Fruit fly (Drosophila melanogaster): Measurements from ENCODE around the gene Dph2.

Gene Dph2

DNA sequence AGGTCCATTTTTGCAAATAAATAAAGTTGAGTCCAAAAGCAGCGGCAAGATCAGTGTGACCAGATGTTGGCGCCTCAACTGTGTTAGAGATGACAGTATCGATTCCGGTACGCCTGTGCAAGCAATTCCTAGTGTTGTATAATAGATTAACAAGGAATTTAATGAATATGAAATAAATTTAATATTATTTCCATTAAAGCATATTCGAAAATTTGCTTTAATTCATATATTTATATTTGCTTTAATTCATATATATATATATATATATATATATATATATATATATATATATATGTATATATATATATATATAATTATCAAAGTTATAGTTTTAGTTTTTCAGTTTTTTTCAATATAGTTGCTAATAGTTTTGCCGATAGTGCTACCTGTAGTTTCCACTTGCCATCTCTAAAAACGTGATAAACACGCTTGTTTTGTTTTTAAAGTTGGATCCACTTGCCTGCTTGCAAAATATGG is 4.6 kb upstream of the Dph2 start, which contains the start of the genes Nup93-2 and CG3817 (continued):
- TF ChIP-seq CG17361 (GFP tag; IDR thresholded peaks at IDR 0.05): peak; percentile 89
- TF ChIP-seq pros (GFP tag; optimal IDR thresholded peaks at IDR 0.05): no peak
- TF ChIP-seq CG12155 (GFP tag; optimal IDR thresholded peaks at IDR 0.05): no peak
- TF ChIP-seq usp (GFP tag; optimal IDR thresholded peaks at IDR 0.05): no peak
- no peak for TF ChIP-seq gce (GFP tag; IDR thresholded peaks at IDR 0.05)
- TF ChIP-seq Nf-YB (GFP tag; optimal IDR thresholded peaks at IDR 0.05): peak; percentile 30
- TF ChIP-seq cg (GFP tag; optimal IDR thresholded peaks at IDR 0.05): no peak
- TF ChIP-seq CG7928 (GFP tag; optimal IDR thresholded peaks at IDR 0.05): no peak
- no peak for TF ChIP-seq bigmax (GFP tag; optimal IDR thresholded peaks at IDR 0.05)
- no peak for TF ChIP-seq CG10565 (GFP tag; optimal IDR thresholded peaks at IDR 0.05)
- no peak for TF ChIP-seq zf30C (GFP tag; optimal IDR thresholded peaks at IDR 0.05)
- no peak for TF ChIP-seq ase (GFP tag; IDR thresholded peaks at IDR 0.05)
- TF ChIP-seq Dbx (GFP tag; IDR thresholded peaks at IDR 0.05): peak; percentile 59; the same call in 1 of the 3 replicates
- TF ChIP-seq ato (GFP tag; IDR thresholded peaks at IDR 0.05; ENCODE audit: partially characterized antibody): peak; percentile 10; the same call in 1 of the 2 replicates
- no peak for TF ChIP-seq CG2202 (tag; optimal IDR thresholded peaks at IDR 0.05)
- TF ChIP-seq CG6654 (GFP tag; optimal IDR thresholded peaks at IDR 0.05): no peak
- TF ChIP-seq z (GFP tag; IDR thresholded peaks at IDR 0.05): no peak
- TF ChIP-seq repo (GFP tag; optimal IDR thresholded peaks at IDR 0.05): no peak
- no peak for TF ChIP-seq Dip3 (GFP tag; optimal IDR thresholded peaks at IDR 0.05)
- TF ChIP-seq CG30431 (GFP tag; optimal IDR thresholded peaks at IDR 0.05): peak; percentile 24
- no peak; the same call in 1 of the 2 replicates for TF ChIP-seq Drgx (GFP tag; IDR thresholded peaks at IDR 0.05)
- no peak for TF ChIP-seq br (optimal IDR thresholded peaks at IDR 0.05)
- no peak for TF ChIP-seq CG16863 (GFP tag; optimal IDR thresholded peaks at IDR 0.05)
- no peak for TF ChIP-seq toy (GFP tag; IDR thresholded peaks at IDR 0.05)
- TF ChIP-seq Eip74EF (GFP tag; optimal IDR thresholded peaks at IDR 0.05): peak in 1 of 2 experiments; percentile 66
- no peak for TF ChIP-seq pb (GFP tag; optimal IDR thresholded peaks at IDR 0.05)
- no peak for TF ChIP-seq HHEX (GFP tag; optimal IDR thresholded peaks at IDR 0.05)
- no peak for TF ChIP-seq eve (GFP tag; optimal IDR thresholded peaks at IDR 0.05)
- no peak for TF ChIP-seq MESR4 (GFP tag; optimal IDR thresholded peaks at IDR 0.05)
- peak; percentile 34 for TF ChIP-seq CG6765 (GFP tag; optimal IDR thresholded peaks at IDR 0.05)
- TF ChIP-seq Optix (GFP tag; IDR thresholded peaks at IDR 0.05): no peak
- no peak for TF ChIP-seq sna (GFP tag; IDR thresholded peaks at IDR 0.05; ENCODE audit: partially characterized antibody)
- peak in 1 of 3 experiments; percentile 53 for TF ChIP-seq Stat92E (GFP tag; optimal IDR thresholded peaks at IDR 0.05)
- peak; percentile 61 for TF ChIP-seq CG9727 (GFP tag; optimal IDR thresholded peaks at IDR 0.05)
- TF ChIP-seq jing (GFP tag; optimal IDR thresholded peaks at IDR 0.05): no peak
- TF ChIP-seq Atf-2 (GFP tag; optimal IDR thresholded peaks at IDR 0.05): no peak
- peak; percentile 7 for TF ChIP-seq CG15601 (tag; optimal IDR thresholded peaks at IDR 0.05)
- TF ChIP-seq D (optimal IDR thresholded peaks at IDR 0.05): no peak
- no peak for TF ChIP-seq D (GFP tag; optimal IDR thresholded peaks at IDR 0.05)
- peak; percentile 16 for TF ChIP-seq CG17385 (GFP tag; optimal IDR thresholded peaks at IDR 0.05)
- TF ChIP-seq NK7.1 (GFP tag; optimal IDR thresholded peaks at IDR 0.05): no peak
- peak; percentile 18 for TF ChIP-seq CG1647 (GFP tag; optimal IDR thresholded peaks at IDR 0.05)
- peak; percentile 64 for TF ChIP-seq Meics (GFP tag; optimal IDR thresholded peaks at IDR 0.05)
- peak; percentile 5 for TF ChIP-seq ATbp (GFP tag; optimal IDR thresholded peaks at IDR 0.05)
- TF ChIP-seq tio (GFP tag; optimal IDR thresholded peaks at IDR 0.05): no peak
- no peak for TF ChIP-seq CG16779 (GFP tag; IDR thresholded peaks at IDR 0.05)
- peak; percentile 36 for TF ChIP-seq CG12659 (GFP tag; optimal IDR thresholded peaks at IDR 0.05)
- TF ChIP-seq Dek (tag; optimal IDR thresholded peaks at IDR 0.05): peak; percentile 70
- TF ChIP-seq CG4730 (GFP tag; IDR thresholded peaks at IDR 0.05): peak; percentile 46
- no peak for TF ChIP-seq p53 (GFP tag; optimal IDR thresholded peaks at IDR 0.05)
- no peak for TF ChIP-seq abd-A (tag; optimal IDR thresholded peaks at IDR 0.05)

Measured in whole organism, embryonic.